Worm (Caenorhabditis elegans) whole organism, L3 larva: Measurements from ENCODE around the gene cccp-1.

Experiments
- R02D3.7 ChIP-seq: fragments of 150-350 bp; optimal IDR thresholded peaks from 2 replicates; lab custom pipeline; 2014; ENCODE audit warnings: missing biosample characterization, missing genetic modification characterization
- ZK546.5 ChIP-seq: sonication (generic microtip); optimal IDR thresholded peaks from 2 replicates; lab custom pipeline; 2017; ENCODE audit warnings: missing biosample characterization, missing genetic modification characterization
- ama-1 ChIP-seq: fragments of 150-350 bp; optimal IDR thresholded peaks from 2 replicates; lab custom pipeline; 2018
- ceh-28 ChIP-seq: fragments of 150-350 bp; optimal IDR thresholded peaks from 2 replicates; lab custom pipeline; 2014; ENCODE audit warnings: missing biosample characterization, missing genetic modification reagents, missing genetic modification characterization
- ceh-9 ChIP-seq: sonication (generic microtip); optimal IDR thresholded peaks from 2 replicates; lab custom pipeline; 2018; ENCODE audit warnings: missing biosample characterization, missing genetic modification characterization
- daf-12 ChIP-seq: fragments of 150-350 bp; optimal IDR thresholded peaks from 2 replicates; lab custom pipeline; 2014; ENCODE audit warnings: missing biosample characterization, missing genetic modification reagents, missing genetic modification characterization
- egl-5 ChIP-seq: fragments of 150-350 bp; optimal IDR thresholded peaks from 2 replicates; lab custom pipeline; 2017; ENCODE audit warnings: missing biosample characterization, missing genetic modification reagents, missing genetic modification characterization, inconsistent platforms
- elt-1 ChIP-seq: fragments of 150-350 bp; optimal IDR thresholded peaks from 2 replicates; lab custom pipeline; 2014; ENCODE audit warnings: missing biosample characterization, missing genetic modification characterization
- elt-2 ChIP-seq: sonication (generic microtip); optimal IDR thresholded peaks from 2 replicates; lab custom pipeline; 2016; ENCODE audit warnings: missing genetic modification reagents, mild to moderate bottlenecking, missing genetic modification characterization, missing compliant biosample characterization
- elt-3 ChIP-seq, 3 experiments: fragments of 150-350 bp in 1 of 3; sonication (generic microtip) in 2 of 3; optimal IDR thresholded peaks; 2 replicates in 2 of 3; 4 replicates in 1 of 3; lab custom pipeline; 2014 to 2017; ENCODE audit warnings: missing biosample characterization in 3 of 3, missing genetic modification characterization in 3 of 3
- eor-1 ChIP-seq, 2 experiments: fragments of 150-350 bp; optimal IDR thresholded peaks; 2 replicates each; lab custom pipeline; 2014 to 2018; ENCODE audit warnings: missing biosample characterization in 2 of 2, missing genetic modification characterization in 2 of 2
- fkh-10 ChIP-seq: sonication (generic microtip); optimal IDR thresholded peaks from 2 replicates; lab custom pipeline; 2017; ENCODE audit warnings: missing biosample characterization, missing genetic modification reagents, missing genetic modification characterization
- fkh-2 ChIP-seq: fragments of 150-350 bp; optimal IDR thresholded peaks from 2 replicates; lab custom pipeline; 2014; ENCODE audit warnings: missing biosample characterization, missing genetic modification reagents, missing genetic modification characterization
- fos-1 ChIP-seq: fragments of 150-350 bp; optimal IDR thresholded peaks from 2 replicates; lab custom pipeline; 2014; ENCODE audit warnings: missing biosample characterization, missing genetic modification characterization
- hmg-11 ChIP-seq: sonication (generic microtip); optimal IDR thresholded peaks from 2 replicates; lab custom pipeline; 2016; ENCODE audit warnings: missing genetic modification characterization, missing compliant biosample characterization
- jun-1 ChIP-seq: fragments of 150-350 bp; optimal IDR thresholded peaks from 2 replicates; lab custom pipeline; 2014; ENCODE audit warnings: missing biosample characterization, missing genetic modification reagents, missing genetic modification characterization
- lin-39 ChIP-seq: fragments of 150-350 bp; optimal IDR thresholded peaks from 2 replicates; lab custom pipeline; 2018; ENCODE audit warnings: missing biosample characterization, missing genetic modification reagents, missing genetic modification characterization
- mml-1 ChIP-seq: fragments of 150-350 bp; sonication (generic microtip); optimal IDR thresholded peaks from 3 replicates; lab custom pipeline; 2014; ENCODE audit warnings: missing biosample characterization, missing genetic modification characterization
- nfya-1 ChIP-seq: sonication (generic microtip); optimal IDR thresholded peaks from 2 replicates; lab custom pipeline; 2017; ENCODE audit warnings: missing genetic modification characterization, mild to moderate bottlenecking, missing compliant biosample characterization, antibody characterized with exemption, moderate library complexity; ENCODE audit not compliant: insufficient read depth
- nhr-12 ChIP-seq: fragments of 150-350 bp; optimal IDR thresholded peaks from 2 replicates; lab custom pipeline; 2014; ENCODE audit warnings: missing biosample characterization, missing genetic modification characterization
- nhr-237 ChIP-seq: fragments of 150-350 bp; optimal IDR thresholded peaks from 2 replicates; lab custom pipeline; 2014; ENCODE audit warnings: missing biosample characterization, missing genetic modification characterization
- nhr-25 ChIP-seq: sonication (generic microtip); optimal IDR thresholded peaks from 2 replicates; lab custom pipeline; 2017; ENCODE audit warnings: missing biosample characterization, missing genetic modification characterization
- nhr-28 ChIP-seq: fragments of 150-350 bp; optimal IDR thresholded peaks from 2 replicates; lab custom pipeline; 2014; ENCODE audit warnings: missing biosample characterization, missing genetic modification characterization
- nhr-43 ChIP-seq: sonication (generic microtip); optimal IDR thresholded peaks from 2 replicates; lab custom pipeline; 2016; ENCODE audit warnings: mild to moderate bottlenecking, missing genetic modification characterization, missing compliant biosample characterization; ENCODE audit not compliant: poor library complexity, severe bottlenecking
- nhr-67 ChIP-seq: fragments of 150-350 bp; optimal IDR thresholded peaks from 2 replicates; lab custom pipeline; 2014; ENCODE audit warnings: missing biosample characterization, missing genetic modification characterization
- pha-4 ChIP-seq: fragments of 150-350 bp; optimal IDR thresholded peaks from 2 replicates; lab custom pipeline; 2014; ENCODE audit warnings: missing biosample characterization, missing genetic modification reagents, missing genetic modification characterization
- pqm-1 ChIP-seq: fragments of 150-350 bp; optimal IDR thresholded peaks from 2 replicates; lab custom pipeline; 2017; ENCODE audit warnings: missing biosample characterization, missing genetic modification characterization, inconsistent platforms
- sea-2 ChIP-seq: fragments of 150-350 bp; sonication (generic microtip); optimal IDR thresholded peaks from 4 replicates; lab custom pipeline; 2014; ENCODE audit warnings: missing biosample characterization, missing genetic modification reagents, missing genetic modification characterization
- skn-1 ChIP-seq: fragments of 150-350 bp; optimal IDR thresholded peaks from 2 replicates; lab custom pipeline; 2014; ENCODE audit warnings: missing biosample characterization, missing genetic modification characterization
- snpc-4 ChIP-seq: fragments of 150-350 bp; optimal IDR thresholded peaks from 2 replicates; lab custom pipeline; 2014; ENCODE audit warnings: missing biosample characterization, missing genetic modification characterization
- unc-39 ChIP-seq: sonication (generic microtip); optimal IDR thresholded peaks from 4 replicates; lab custom pipeline; 2017; ENCODE audit warnings: missing biosample characterization, missing genetic modification characterization
- zag-1 ChIP-seq: fragments of 150-350 bp; optimal IDR thresholded peaks from 2 replicates; lab custom pipeline; 2014; ENCODE audit warnings: missing biosample characterization, missing genetic modification characterization
- ztf-4 ChIP-seq: fragments of 150-350 bp; optimal IDR thresholded peaks from 2 replicates; lab custom pipeline; 2014; ENCODE audit warnings: missing biosample characterization, missing genetic modification characterization

Gene cccp-1

ce11 chrIII:12458970-12459369 lies 13.7 kb upstream of the cccp-1 start:
- no peak for TF ChIP-seq nhr-67
- no peak for TF ChIP-seq nhr-28
- no peak for TF ChIP-seq elt-2 (tag; lab: Kevin White, UChicago)
- no peak for TF ChIP-seq egl-5 (tag; lab: Kevin White, UChicago)
- TF ChIP-seq snpc-4, result no peak
- TF ChIP-seq ceh-28 (tag; lab: Kevin White, UChicago), result no peak
- no peak for TF ChIP-seq nhr-25 (tag; lab: Kevin White, UChicago)
- TF ChIP-seq jun-1, result no peak
- no peak for TF ChIP-seq sea-2 (GFP tag; lab: Kevin White, UChicago)
- TF ChIP-seq skn-1 (tag; lab: Kevin White, UChicago), result no peak

- no peak for TF ChIP-seq nhr-43 (tag; lab: Kevin White, UChicago)
- no peak for TF ChIP-seq jun-1
- no peak for TF ChIP-seq fos-1
- no peak for TF ChIP-seq nhr-237 (tag; lab: Kevin White, UChicago)
- TF ChIP-seq skn-1 (tag; lab: Kevin White, UChicago), result no peak
- TF ChIP-seq pha-4 (tag; lab: Kevin White, UChicago), result no peak
- no peak for TF ChIP-seq ama-1
- no peak for TF ChIP-seq lin-39 (tag; lab: Kevin White, UChicago)
- TF ChIP-seq mml-1 (tag; lab: Kevin White, UChicago), result no peak
- no peak for TF ChIP-seq nhr-25 (tag; lab: Kevin White, UChicago)
- TF ChIP-seq nhr-12, result no peak
- no peak for TF ChIP-seq zag-1 (tag; lab: Kevin White, UChicago)
- no peak for TF ChIP-seq ZK546.5
- no peak for TF ChIP-seq elt-1 (tag; lab: Kevin White, UChicago)
- no peak for TF ChIP-seq ceh-9 (tag; lab: Kevin White, UChicago)
- no peak for TF ChIP-seq ztf-4
- no peak for TF ChIP-seq elt-3 (tag; optimal IDR thresholded peaks at IDR 0.05; lab: Kevin White, UChicago)
These were observed 6.4 kb upstream of the cccp-1 start, which contains the start of gene pstk-1 for ce11 chrIII:12466310-12466709. TSS of gene pstk-1 (plus strand) at chrIII:12466610.

- TF ChIP-seq daf-12, result no peak
- no peak for TF ChIP-seq snpc-4
- no peak for TF ChIP-seq hmg-11 (tag; lab: Kevin White, UChicago)
- TF ChIP-seq nhr-237 (tag; lab: Kevin White, UChicago), result no peak
- TF ChIP-seq unc-39 (tag; lab: Kevin White, UChicago), result no peak
- TF ChIP-seq zag-1 (tag; lab: Kevin White, UChicago), result no peak
These were observed 3.8 kb upstream of the cccp-1 start, which contains the start of gene Y49E10.29 for ce11 chrIII:12468869-12469268. TSS of gene Y49E10.29 (plus strand) at chrIII:12469169.

ce11 chrIII:12469800-12470199 lies 2.9 kb upstream of the cccp-1 start:
- TF ChIP-seq lin-39 (tag; lab: Kevin White, UChicago), result no peak
- TF ChIP-seq pqm-1 (tag; lab: Kevin White, UChicago), result no peak
- no peak for TF ChIP-seq mml-1 (tag; lab: Kevin White, UChicago)
- TF ChIP-seq ZK546.5, result no peak
- TF ChIP-seq R02D3.7 (tag; lab: Kevin White, UChicago), result no peak
- TF ChIP-seq, all 47 proteins: peak for 0

- TF ChIP-seq unc-39 (tag; lab: Kevin White, UChicago), result no peak
- no peak for TF ChIP-seq nhr-12
- TF ChIP-seq nhr-28, result no peak
- TF ChIP-seq nfya-1 (tag; lab: Kevin White, UChicago), result no peak
- no peak for TF ChIP-seq ceh-9 (tag; lab: Kevin White, UChicago)
- TF ChIP-seq nhr-25 (tag; lab: Kevin White, UChicago), result no peak
- TF ChIP-seq fkh-10 (GFP tag; lab: Kevin White, UChicago), result no peak
These were observed 2.1 kb upstream of the cccp-1 start for ce11 chrIII:12470589-12470988.

- TF ChIP-seq nhr-237 (tag; lab: Kevin White, UChicago) (no peak), pqm-1 (tag; lab: Kevin White, UChicago) (no peak), eor-1 (tag; optimal IDR thresholded peaks at IDR 0.05; lab: Kevin White, UChicago) (no peak), elt-3 (tag; optimal IDR thresholded peaks at IDR 0.05; lab: Kevin White, UChicago) (no peak), elt-2 (tag; lab: Kevin White, UChicago) (no peak), fkh-10 (GFP tag; lab: Kevin White, UChicago) (no peak), fkh-2 (tag; lab: Kevin White, UChicago) (no peak)
- TF ChIP-seq, all 47 proteins: peak for 0
These were observed 11.8 kb downstream of the cccp-1 start, which contains the start of gene arrd-16 for ce11 chrIII:12484432-12484831. TSS of gene arrd-16 (plus strand) at chrIII:12484732.
